Fruit fly (Drosophila melanogaster): Measurements from ENCODE around the gene CG13950.

dm6 chr2L:849787-850512 lies 10.0 kb upstream of the CG13950 start:
- no peak for TF ChIP-seq CG8478 (optimal IDR thresholded peaks at IDR 0.05)
- TF ChIP-seq pan (optimal IDR thresholded peaks at IDR 0.05), result no peak
- TF ChIP-seq pan (GFP tag; optimal IDR thresholded peaks at IDR 0.05 in 1 of 2, IDR thresholded peaks at IDR 0.05 in 1 of 2), result no peak

All from whole organism, embryonic.